Fruit fly (Drosophila melanogaster): ENCODE results near the gene bt.

Gene bt

dm6 chr4:696638-697037 is 27.6 kb upstream of the bt start (continued):
- peak; percentile 21 for TF ChIP-seq topi (GFP tag; optimal IDR thresholded peaks at IDR 0.05)
- TF ChIP-seq CG6276 (GFP tag; optimal IDR thresholded peaks at IDR 0.05), result no peak
- no peak for TF ChIP-seq CG11902 (GFP tag; optimal IDR thresholded peaks at IDR 0.05)
- TF ChIP-seq CG6854 (GFP tag; optimal IDR thresholded peaks at IDR 0.05), result no peak
- no peak for TF ChIP-seq CG6163 (GFP tag; IDR thresholded peaks at IDR 0.05)
- peak; percentile 30 for TF ChIP-seq CG3032 (tag; optimal IDR thresholded peaks at IDR 0.05)
- no peak for TF ChIP-seq CG6792 (GFP tag; optimal IDR thresholded peaks at IDR 0.05)
- no peak for TF ChIP-seq CG8319 (GFP tag; optimal IDR thresholded peaks at IDR 0.05)
- TF ChIP-seq acj6 (GFP tag; optimal IDR thresholded peaks at IDR 0.05), result no peak
- peak; percentile 52 for TF ChIP-seq Eip78C (GFP tag)
- no peak for TF ChIP-seq Eip93F (GFP tag; optimal IDR thresholded peaks at IDR 0.05)
- no peak for TF ChIP-seq eg (GFP tag; IDR thresholded peaks at IDR 0.05)
- TF ChIP-seq CG11294 (GFP tag; IDR thresholded peaks at IDR 0.05), result no peak
- no peak for TF ChIP-seq pdm3 (GFP tag; optimal IDR thresholded peaks at IDR 0.05)
- peak; percentile 27 for TF ChIP-seq Smox (GFP tag; optimal IDR thresholded peaks at IDR 0.05)
- no peak for TF ChIP-seq CG8632 (GFP tag; optimal IDR thresholded peaks at IDR 0.05)
- no peak for TF ChIP-seq Hr38 (GFP tag; optimal IDR thresholded peaks at IDR 0.05)
- TF ChIP-seq CG8119 (GFP tag; IDR thresholded peaks at IDR 0.05), result no peak
- peak; percentile 13 for TF ChIP-seq cyc (GFP tag; optimal IDR thresholded peaks at IDR 0.05)
- no peak for TF ChIP-seq dsx (GFP tag; optimal IDR thresholded peaks at IDR 0.05; ENCODE audit: poor library complexity, severe bottlenecking)
- TF ChIP-seq esn (GFP tag; optimal IDR thresholded peaks at IDR 0.05), result peak; percentile 21
- TF ChIP-seq achi (GFP tag; optimal IDR thresholded peaks at IDR 0.05), result peak; percentile 14

dm6 chr4:697463-697862 is 26.7 kb upstream of the bt start, which contains the start of gene ey:
Gene ey, plus strand, starts transcription at chr4:697689.
- TF ChIP-seq CG10631 (GFP tag; optimal IDR thresholded peaks at IDR 0.05) (no peak), CG11294 (GFP tag; IDR thresholded peaks at IDR 0.05) (no peak), Eip78C (GFP tag) (peak; percentile 34), salr (GFP tag; optimal IDR thresholded peaks at IDR 0.05) (no peak), Ets21C (GFP tag; optimal IDR thresholded peaks at IDR 0.05) (no peak), CG4318 (GFP tag; optimal IDR thresholded peaks at IDR 0.05) (no peak), Sox102F (GFP tag; optimal IDR thresholded peaks at IDR 0.05) (no peak), Met (GFP tag; optimal IDR thresholded peaks at IDR 0.05) (no peak), Eip75B (GFP tag; optimal IDR thresholded peaks at IDR 0.05) (peak; percentile 9), Eip93F (GFP tag; optimal IDR thresholded peaks at IDR 0.05) (no peak), Gug (GFP tag; IDR thresholded peaks at IDR 0.05) (no peak), topi (GFP tag; optimal IDR thresholded peaks at IDR 0.05) (no peak), lz (GFP tag; optimal IDR thresholded peaks at IDR 0.05) (no peak), CG6276 (GFP tag; optimal IDR thresholded peaks at IDR 0.05) (no peak), Sox14 (GFP tag; optimal IDR thresholded peaks at IDR 0.05) (no peak), Smox (GFP tag; optimal IDR thresholded peaks at IDR 0.05) (no peak), fd59A (GFP tag; optimal IDR thresholded peaks at IDR 0.05) (no peak), spab (GFP tag; optimal IDR thresholded peaks at IDR 0.05) (no peak), CG15336 (GFP tag; IDR thresholded peaks at IDR 0.05) (no peak), acj6 (GFP tag; optimal IDR thresholded peaks at IDR 0.05) (no peak), cyc (GFP tag; optimal IDR thresholded peaks at IDR 0.05) (no peak), CG16779 (tag; optimal IDR thresholded peaks at IDR 0.05) (no peak), eg (GFP tag; IDR thresholded peaks at IDR 0.05) (no peak), Lpt (GFP tag; optimal IDR thresholded peaks at IDR 0.05) (no peak), CG11762 (GFP tag; optimal IDR thresholded peaks at IDR 0.05; ENCODE audit: insufficient read depth) (no peak), Blimp-1 (GFP tag; optimal IDR thresholded peaks at IDR 0.05) (no peak), dsx (GFP tag; optimal IDR thresholded peaks at IDR 0.05; ENCODE audit: poor library complexity, severe bottlenecking) (no peak), fkh (GFP tag; optimal IDR thresholded peaks at IDR 0.05) (peak; percentile 79), Sox15 (GFP tag; optimal IDR thresholded peaks at IDR 0.05) (no peak), CG8632 (GFP tag; optimal IDR thresholded peaks at IDR 0.05) (no peak), dac (GFP tag; optimal IDR thresholded peaks at IDR 0.05) (no peak), fd85E (GFP tag; optimal IDR thresholded peaks at IDR 0.05) (no peak), CG6792 (GFP tag; optimal IDR thresholded peaks at IDR 0.05) (no peak), CG6808 (GFP tag; optimal IDR thresholded peaks at IDR 0.05) (peak; percentile 40), CG32006 (GFP tag; optimal IDR thresholded peaks at IDR 0.05) (no peak), CG6854 (GFP tag; optimal IDR thresholded peaks at IDR 0.05) (no peak), Hr38 (GFP tag; optimal IDR thresholded peaks at IDR 0.05) (no peak), achi (GFP tag; optimal IDR thresholded peaks at IDR 0.05) (peak; percentile 35), CG3032 (tag; optimal IDR thresholded peaks at IDR 0.05) (peak; percentile 24), net (GFP tag; optimal IDR thresholded peaks at IDR 0.05) (peak; percentile 1), CG9139 (GFP tag; optimal IDR thresholded peaks at IDR 0.05) (no peak), CG31627 (GFP tag; optimal IDR thresholded peaks at IDR 0.05) (no peak), CG3919 (GFP tag; optimal IDR thresholded peaks at IDR 0.05) (no peak)

Measured in whole organism, prepupa.